Worm (Caenorhabditis elegans): ENCODE data around the gene C46A5.6.

Gene C46A5.6

ce11 chrIV:7722806-7723205, 40.8 kb downstream of the C46A5.6 start, which contains the start of gene C50F7.6:
Gene C50F7.6, minus strand, starts transcription at chrIV:7723199.
- TF ChIP-seq nhr-232 (tag; optimal IDR thresholded peaks at IDR 0.05) (no peak), ceh-45 (GFP tag; IDR thresholded peaks at IDR 0.05) (no peak), ceh-9 (tag; optimal IDR thresholded peaks at IDR 0.05) (no peak), C38D4.7 (GFP tag; optimal IDR thresholded peaks at IDR 0.05) (no peak), sox-2 (GFP tag; IDR thresholded peaks at IDR 0.05) (no peak), ceh-24 (tag; optimal IDR thresholded peaks at IDR 0.05) (no peak), pat-9 (tag; optimal IDR thresholded peaks at IDR 0.05) (no peak)

- TF ChIP-seq ahr-1 (tag; optimal IDR thresholded peaks at IDR 0.05) (no peak), pha-2 (tag; optimal IDR thresholded peaks at IDR 0.05) (no peak), che-1 (tag; optimal IDR thresholded peaks at IDR 0.05) (no peak), syd-9 (tag; optimal IDR thresholded peaks at IDR 0.05) (no peak), nfya-1 (tag; optimal IDR thresholded peaks at IDR 0.05) (no peak), pat-9 (tag; optimal IDR thresholded peaks at IDR 0.05) (no peak)
Measured at ce11 chrIV:7717916-7718315, 45.7 kb downstream of the C46A5.6 start, which contains the start of gene F33D4.6. Gene F33D4.6, minus strand, starts transcription at chrIV:7718016.

ce11 chrIV:7712252-7712651, 51.4 kb downstream of the C46A5.6 start:
- TF ChIP-seq tbx-2 (tag; optimal IDR thresholded peaks at IDR 0.05) (no peak), C38D4.7 (GFP tag; optimal IDR thresholded peaks at IDR 0.05) (no peak), gmeb-2 (tag; optimal IDR thresholded peaks at IDR 0.05) (no peak), che-1 (tag; optimal IDR thresholded peaks at IDR 0.05) (no peak), unc-86 (tag; optimal IDR thresholded peaks at IDR 0.05) (no peak), madf-2 (tag; optimal IDR thresholded peaks at IDR 0.05) (no peak), ceh-34 (tag; optimal IDR thresholded peaks at IDR 0.05) (no peak), ama-1 (optimal IDR thresholded peaks at IDR 0.05) (no peak), ahr-1 (tag; optimal IDR thresholded peaks at IDR 0.05) (no peak), dmd-4 (tag; optimal IDR thresholded peaks at IDR 0.05; ENCODE audit: borderline replicate concordance) (no peak), hlh-13 (GFP tag; optimal IDR thresholded peaks at IDR 0.05) (no peak), elt-2 (tag; optimal IDR thresholded peaks at IDR 0.05) (no peak), Y22D7AL.16 (tag; optimal IDR thresholded peaks at IDR 0.05) (no peak), T23F11.4 (GFP tag; optimal IDR thresholded peaks at IDR 0.05) (no peak), ref-2 (tag; optimal IDR thresholded peaks at IDR 0.05) (no peak), ceh-6 (GFP tag; optimal IDR thresholded peaks at IDR 0.05) (no peak), ceh-31 (tag; optimal IDR thresholded peaks at IDR 0.05) (no peak), ceh-22 (tag; optimal IDR thresholded peaks at IDR 0.05) (no peak), hlh-30 (tag; optimal IDR thresholded peaks at IDR 0.05; ENCODE audit: insufficient read depth) (no peak)

- no peak for TF ChIP-seq lim-6 (tag; optimal IDR thresholded peaks at IDR 0.05)
- peak; percentile 89 for TF ChIP-seq elt-2 (tag; optimal IDR thresholded peaks at IDR 0.05)
- no peak for TF ChIP-seq Y22D7AL.16 (tag; optimal IDR thresholded peaks at IDR 0.05)
- TF ChIP-seq sdc-2 (tag; optimal IDR thresholded peaks at IDR 0.05), result no peak
- TF ChIP-seq ceh-31 (tag; optimal IDR thresholded peaks at IDR 0.05), result no peak
- no peak for TF ChIP-seq pag-3 (tag; optimal IDR thresholded peaks at IDR 0.05; ENCODE audit: borderline replicate concordance)
Measured at ce11 chrIV:7710824-7711223, 52.8 kb downstream of the C46A5.6 start, which contains the start of gene nhr-8. Gene nhr-8, plus strand, starts transcription at chrIV:7710983.
